Worm (Caenorhabditis elegans): ENCODE measurements around the gene bre-1.

ce11 chrIV:9016477-9016876, 29.4 kb downstream of the bre-1 start, which contains the start of gene acc-2:
- TF ChIP-seq tbx-2 (tag; optimal IDR thresholded peaks at IDR 0.05) (no peak), nhr-76 (tag; optimal IDR thresholded peaks at IDR 0.05) (no peak)
